Worm (Caenorhabditis elegans) whole organism, L1 larva: Measurements from ENCODE around the gene Y38E10A.2.

Experiments used
- ama-1 ChIP-seq: fragments of 150-350 bp; optimal IDR thresholded peaks from 2 replicates; lab custom pipeline; 2014
- zag-1 ChIP-seq: fragments of 150-350 bp; optimal IDR thresholded peaks from 2 replicates; lab custom pipeline; 2014; ENCODE audit warnings: missing biosample characterization, missing genetic modification characterization

DNA sequence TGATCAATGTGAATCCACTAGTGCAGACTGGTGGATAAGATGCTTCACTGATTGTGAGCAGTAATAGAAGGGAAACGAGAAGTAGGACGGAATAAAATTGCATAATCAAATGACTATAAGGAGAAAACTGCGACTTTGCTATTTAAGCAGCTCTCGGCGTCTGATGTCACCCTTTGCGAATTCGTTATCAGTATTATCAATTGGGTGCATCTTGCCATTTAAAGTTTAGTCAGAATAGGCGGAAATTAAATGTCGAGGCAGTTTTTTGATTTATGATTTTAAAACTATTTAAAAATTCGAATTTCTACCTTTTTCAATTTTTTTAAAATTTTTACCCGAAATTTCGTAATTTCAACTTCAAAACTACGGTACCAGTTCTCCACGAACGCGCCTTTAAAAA lies 7.5 kb upstream of the Y38E10A.2 start, which contains the start of gene clec-4:
- TF ChIP-seq zag-1 (tag; lab: Kevin White, UChicago) (no peak), ama-1 (lab: Kevin White, UChicago) (no peak)
